Worm (Caenorhabditis elegans) whole organism, L2 larva: ENCODE measurements around the gene flp-6.
"Not testable (repeated sequence)": the region's sequence is repeated elsewhere in the genome, so short reads cannot be mapped to it uniquely, and the experiment has no call there.

ENCODE experiments used
- C34F6.9 ChIP-seq: fragments of 150-350 bp; optimal IDR thresholded peaks from 2 replicates; lab custom pipeline; 2014; ENCODE audit warnings: missing biosample characterization, missing genetic modification characterization
- F13H6.1 ChIP-seq: sonication (generic microtip); optimal IDR thresholded peaks from 2 replicates; lab custom pipeline; 2016; ENCODE audit warnings: missing genetic modification characterization, missing compliant biosample characterization
- Y55F3AM.14 ChIP-seq: fragments of 200-800 bp; sonication (Bioruptor generic); optimal IDR thresholded peaks from 2 replicates; lab custom pipeline; 2018; ENCODE audit warnings: mild to moderate bottlenecking, missing genetic modification characterization, missing compliant biosample characterization
- ZK546.5 ChIP-seq: sonication (generic microtip); optimal IDR thresholded peaks from 2 replicates; lab custom pipeline; 2017; ENCODE audit warnings: missing biosample characterization, missing genetic modification characterization
- alr-1 ChIP-seq: fragments of 150-350 bp; optimal IDR thresholded peaks from 2 replicates; lab custom pipeline; 2014; ENCODE audit warnings: missing biosample characterization, missing genetic modification characterization
- aly-2 ChIP-seq: fragments of 150-350 bp; optimal IDR thresholded peaks from 2 replicates; lab custom pipeline; 2014; ENCODE audit warnings: missing biosample characterization, missing genetic modification characterization
- ceh-16 ChIP-seq: fragments of 150-350 bp; optimal IDR thresholded peaks from 2 replicates; lab custom pipeline; 2014; ENCODE audit warnings: missing biosample characterization, missing genetic modification characterization
- crh-2 ChIP-seq: sonication (generic microtip); optimal IDR thresholded peaks from 2 replicates; lab custom pipeline; 2017; ENCODE audit warnings: missing biosample characterization, missing genetic modification characterization
- egl-27 ChIP-seq: sonication (generic microtip); optimal IDR thresholded peaks from 3 replicates; lab custom pipeline; 2017; ENCODE audit warnings: missing biosample characterization, missing genetic modification reagents, missing genetic modification characterization
- elt-1 ChIP-seq: fragments of 150-350 bp; optimal IDR thresholded peaks from 2 replicates; lab custom pipeline; 2014; ENCODE audit warnings: missing biosample characterization, missing genetic modification characterization
- fos-1 ChIP-seq: fragments of 150-350 bp; optimal IDR thresholded peaks from 2 replicates; lab custom pipeline; 2014; ENCODE audit warnings: missing biosample characterization, missing genetic modification characterization
- gmeb-1 ChIP-seq: fragments of 150-350 bp; optimal IDR thresholded peaks from 2 replicates; lab custom pipeline; 2014; ENCODE audit warnings: missing biosample characterization, missing genetic modification characterization
- lin-11 ChIP-seq: fragments of 150-350 bp; sonication (generic microtip); optimal IDR thresholded peaks from 2 replicates; lab custom pipeline; 2014; ENCODE audit warnings: missing biosample characterization, missing genetic modification characterization, inconsistent platforms, mixed read lengths
- lin-13 ChIP-seq: fragments of 150-350 bp; optimal IDR thresholded peaks from 2 replicates; lab custom pipeline; 2014; ENCODE audit warnings: missing biosample characterization, missing genetic modification reagents, missing genetic modification characterization
- lin-39 ChIP-seq: fragments of 150-350 bp; optimal IDR thresholded peaks from 2 replicates; lab custom pipeline; 2014; ENCODE audit warnings: missing biosample characterization, missing genetic modification reagents, missing genetic modification characterization
- mab-5 ChIP-seq: fragments of 150-350 bp; optimal IDR thresholded peaks from 2 replicates; lab custom pipeline; 2014; ENCODE audit warnings: missing biosample characterization, missing genetic modification characterization
- mdl-1 ChIP-seq, 2 experiments: fragments of 150-350 bp in 1 of 2; sonication (generic microtip) in 1 of 2; optimal IDR thresholded peaks; 2 replicates each; lab custom pipeline; 2017; ENCODE audit warnings: missing biosample characterization in 2 of 2, missing genetic modification characterization in 2 of 2
- nhr-10 ChIP-seq: sonication (generic microtip); optimal IDR thresholded peaks from 2 replicates; lab custom pipeline; 2017; ENCODE audit warnings: missing biosample characterization, missing genetic modification characterization
- nhr-11 ChIP-seq: fragments of 150-350 bp; optimal IDR thresholded peaks from 2 replicates; lab custom pipeline; 2014; ENCODE audit warnings: missing biosample characterization, missing genetic modification characterization
- nhr-12 ChIP-seq: fragments of 150-350 bp; optimal IDR thresholded peaks from 2 replicates; lab custom pipeline; 2014; ENCODE audit warnings: missing biosample characterization, missing genetic modification characterization
- nhr-129 ChIP-seq: fragments of 150-350 bp; optimal IDR thresholded peaks from 2 replicates; lab custom pipeline; 2014; ENCODE audit warnings: missing biosample characterization, missing genetic modification characterization
- nhr-21 ChIP-seq: fragments of 150-350 bp; optimal IDR thresholded peaks from 2 replicates; lab custom pipeline; 2014; ENCODE audit warnings: missing biosample characterization, missing genetic modification characterization
- nhr-23 ChIP-seq: fragments of 150-350 bp; optimal IDR thresholded peaks from 2 replicates; lab custom pipeline; 2014; ENCODE audit warnings: missing biosample characterization, missing genetic modification reagents, missing genetic modification characterization
- nhr-237 ChIP-seq: fragments of 150-350 bp; optimal IDR thresholded peaks from 2 replicates; lab custom pipeline; 2014; ENCODE audit warnings: missing biosample characterization, missing genetic modification characterization
- nhr-25 ChIP-seq: fragments of 150-350 bp; sonication (generic microtip); optimal IDR thresholded peaks from 3 replicates; lab custom pipeline; 2014; ENCODE audit warnings: missing biosample characterization, missing genetic modification characterization
- nhr-6 ChIP-seq: fragments of 150-350 bp; optimal IDR thresholded peaks from 2 replicates; lab custom pipeline; 2014; ENCODE audit warnings: missing biosample characterization, missing genetic modification characterization
- sem-4 ChIP-seq: fragments of 150-350 bp; optimal IDR thresholded peaks from 2 replicates; lab custom pipeline; 2014; ENCODE audit warnings: missing biosample characterization, missing genetic modification reagents, missing genetic modification characterization
- sma-3 ChIP-seq: sonication (generic microtip); optimal IDR thresholded peaks from 2 replicates; lab custom pipeline; 2016; ENCODE audit warnings: missing genetic modification reagents, missing genetic modification characterization, missing compliant biosample characterization
- sma-9 ChIP-seq, 2 experiments: fragments of 150-350 bp in 1 of 2; sonication (generic microtip) in 1 of 2; optimal IDR thresholded peaks; 2 replicates each; lab custom pipeline; 2014 to 2016; ENCODE audit warnings: missing genetic modification characterization in 2 of 2, mild to moderate bottlenecking in 1 of 2, missing biosample characterization in 1 of 2, missing compliant biosample characterization in 1 of 2, missing genetic modification reagents in 1 of 2, moderate library complexity in 1 of 2
- snpc-4 ChIP-seq: fragments of 150-350 bp; optimal IDR thresholded peaks from 2 replicates; lab custom pipeline; 2014; ENCODE audit warnings: missing biosample characterization, missing genetic modification characterization
- unc-39 ChIP-seq: fragments of 150-350 bp; optimal IDR thresholded peaks from 2 replicates; lab custom pipeline; 2014; ENCODE audit warnings: missing biosample characterization, missing genetic modification characterization
- unc-55 ChIP-seq: fragments of 150-350 bp; sonication (generic microtip); optimal IDR thresholded peaks from 3 replicates; lab custom pipeline; 2014; ENCODE audit warnings: missing biosample characterization, missing genetic modification reagents, missing genetic modification characterization
- unc-62 ChIP-seq: fragments of 150-350 bp; optimal IDR thresholded peaks from 2 replicates; lab custom pipeline; 2014; ENCODE audit warnings: missing biosample characterization, missing genetic modification reagents, missing genetic modification characterization
- zag-1 ChIP-seq: fragments of 150-350 bp; optimal IDR thresholded peaks from 2 replicates; lab custom pipeline; 2014; ENCODE audit warnings: missing biosample characterization, missing genetic modification characterization
- ztf-11 ChIP-seq: sonication (generic microtip); optimal IDR thresholded peaks from 2 replicates; lab custom pipeline; 2017; ENCODE audit warnings: missing biosample characterization, missing genetic modification characterization
- ztf-4 ChIP-seq: fragments of 150-350 bp; optimal IDR thresholded peaks from 2 replicates; lab custom pipeline; 2014; ENCODE audit warnings: missing biosample characterization, missing genetic modification characterization

flp-6 gene

DNA sequence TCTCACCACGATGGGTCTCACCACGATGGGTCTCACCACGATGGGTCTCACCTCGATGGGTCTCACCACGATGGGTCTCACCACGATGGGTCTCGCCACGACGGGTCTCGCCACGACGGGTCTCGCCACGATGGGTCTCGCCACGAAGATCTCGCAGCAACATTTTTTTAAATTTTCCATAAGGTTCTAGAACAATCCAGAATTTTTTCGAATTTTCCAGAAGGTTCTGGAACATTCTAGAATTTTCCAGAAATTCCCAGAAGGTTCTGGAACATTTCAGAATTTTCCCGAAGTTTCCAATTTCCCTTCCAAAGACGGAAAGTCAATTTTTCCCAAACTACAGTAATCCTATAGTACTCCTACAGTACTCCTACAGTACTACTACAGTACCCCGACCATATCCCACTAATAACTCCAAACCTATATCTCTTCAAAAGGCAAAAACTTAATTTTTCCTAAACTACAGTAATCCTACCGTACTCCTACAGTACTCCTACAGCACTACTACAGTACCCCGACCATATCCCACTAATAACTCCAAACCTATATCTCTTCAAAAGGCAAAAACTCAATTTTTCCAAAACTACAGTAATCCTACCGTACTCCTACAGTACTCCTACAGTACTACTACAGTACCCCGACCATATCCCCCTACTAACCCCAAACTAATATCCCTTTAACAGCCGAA is 32.3 kb upstream of the flp-6 start, which contains the start of gene Y54B9A.1:
Gene Y54B9A.1, minus strand, starts transcription at position 235 of the 688 bp plus-strand sequence.
- not testable (repeated sequence) for TF ChIP-seq ZK546.5; ztf-4 (tag; lab: Kevin White, UChicago); C34F6.9 (tag; lab: Kevin White, UChicago)

- no peak for TF ChIP-seq ztf-4 (tag; lab: Kevin White, UChicago)
- no peak for TF ChIP-seq nhr-23 (tag; lab: Kevin White, UChicago)
- peak; percentile 7 for TF ChIP-seq snpc-4
- TF ChIP-seq zag-1, result no peak
- no peak for TF ChIP-seq nhr-25
Observed at ce11 chrV:9440003-9440319, 31.8 kb upstream of the flp-6 start.

ce11 chrV:9441046-9441445 is 30.7 kb upstream of the flp-6 start:
- TF ChIP-seq unc-55 (GFP tag; lab: Kevin White, UChicago) (no peak), sma-3 (GFP tag; lab: Kevin White, UChicago) (no peak), mdl-1 (tag; optimal IDR thresholded peaks at IDR 0.05; lab: Kevin White, UChicago) (no peak), ztf-4 (tag; lab: Kevin White, UChicago) (no peak), nhr-10 (no peak), Y55F3AM.14 (GFP tag; lab: Kevin White, UChicago) (no peak), mab-5 (tag; lab: Kevin White, UChicago) (no peak), nhr-11 (tag; lab: Kevin White, UChicago) (no peak), nhr-25 (no peak), egl-27 (tag; lab: Kevin White, UChicago) (no peak), crh-2 (tag; lab: Kevin White, UChicago) (no peak), nhr-237 (tag; lab: Kevin White, UChicago) (no peak), nhr-21 (tag; lab: Kevin White, UChicago) (no peak), snpc-4 (no peak)

DNA sequence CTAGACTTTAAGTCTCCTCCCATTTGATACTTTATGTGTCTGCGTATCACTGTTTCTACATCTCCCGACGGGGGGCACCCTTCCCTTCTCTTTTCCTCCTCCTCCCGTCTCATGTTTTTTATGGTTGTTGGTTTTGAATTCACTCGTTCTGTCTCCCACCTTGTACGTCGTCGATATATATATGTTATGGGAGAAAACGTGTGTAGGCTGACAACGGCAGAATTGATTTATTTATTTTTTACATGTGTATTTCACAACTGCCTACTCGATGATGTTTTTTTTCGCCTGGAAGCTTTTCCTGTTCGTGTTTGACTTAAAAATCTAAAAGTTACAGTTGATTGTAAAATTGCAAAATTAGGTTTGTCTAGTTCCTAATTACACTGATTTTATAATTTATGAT is 29.3 kb upstream of the flp-6 start:
- TF ChIP-seq nhr-237 (tag; lab: Kevin White, UChicago), result no peak
- no peak for TF ChIP-seq nhr-25
- peak; percentile 7 for TF ChIP-seq nhr-129 (tag; lab: Kevin White, UChicago)
- no peak for TF ChIP-seq ceh-16 (tag; lab: Kevin White, UChicago)
- TF ChIP-seq unc-39 (tag; lab: Kevin White, UChicago), result no peak
- TF ChIP-seq mab-5 (tag; lab: Kevin White, UChicago), result no peak
- TF ChIP-seq nhr-10, result no peak
- TF ChIP-seq crh-2 (tag; lab: Kevin White, UChicago), result no peak
- no peak for TF ChIP-seq nhr-23 (tag; lab: Kevin White, UChicago)
- TF ChIP-seq fos-1 (tag; lab: Kevin White, UChicago), result no peak
- no peak for TF ChIP-seq aly-2 (tag; lab: Kevin White, UChicago)
- no peak for TF ChIP-seq ztf-11
- TF ChIP-seq elt-1 (tag; lab: Kevin White, UChicago), result no peak
- TF ChIP-seq unc-62 (GFP tag; lab: Kevin White, UChicago), result no peak
- no peak for TF ChIP-seq alr-1
- TF ChIP-seq nhr-6 (tag; lab: Kevin White, UChicago), result no peak
- no peak for TF ChIP-seq gmeb-1 (tag; lab: Kevin White, UChicago)
- no peak for TF ChIP-seq nhr-12 (tag; lab: Kevin White, UChicago)
- no peak for TF ChIP-seq mdl-1 (tag; optimal IDR thresholded peaks at IDR 0.05; lab: Kevin White, UChicago)
- peak; percentile 38 for TF ChIP-seq sma-9 (GFP tag; optimal IDR thresholded peaks at IDR 0.05; lab: Kevin White, UChicago)
- TF ChIP-seq sma-9 (tag; optimal IDR thresholded peaks at IDR 0.05; lab: Kevin White, UChicago), result no peak
- TF ChIP-seq lin-39 (tag; lab: Kevin White, UChicago), result no peak
- TF ChIP-seq unc-55 (GFP tag; lab: Kevin White, UChicago), result peak; percentile 26
- no peak for TF ChIP-seq sem-4 (tag; lab: Kevin White, UChicago)
- TF ChIP-seq lin-11 (tag; lab: Kevin White, UChicago), result no peak
- TF ChIP-seq F13H6.1 (tag; lab: Kevin White, UChicago), result peak; percentile 10
- TF ChIP-seq lin-13 (GFP tag; lab: Kevin White, UChicago), result no peak
